Worm (Caenorhabditis elegans) whole organism, midembryonic: ENCODE results near the gene ebax-1.

Source experiments
- T22C8.4 ChIP-seq: fragments of 200-800 bp; sonication (Bioruptor generic); IDR thresholded peaks from 2 replicates; pipeline ENCODE4 v1.3.6; 2022; ENCODE audit warnings: missing genetic modification characterization, missing compliant biosample characterization
- flt-1 ChIP-seq: fragments of 200-800 bp; sonication (Bioruptor generic); IDR thresholded peaks from 2 replicates; pipeline ENCODE4 v1.3.6; 2022; ENCODE audit warnings: missing genetic modification characterization, missing compliant biosample characterization
- tab-1 ChIP-seq: fragments of 200-800 bp; sonication (Bioruptor generic); IDR thresholded peaks from 2 replicates; pipeline ENCODE4 v1.3.6; 2022; ENCODE audit warnings: missing genetic modification characterization, missing compliant biosample characterization

DNA sequence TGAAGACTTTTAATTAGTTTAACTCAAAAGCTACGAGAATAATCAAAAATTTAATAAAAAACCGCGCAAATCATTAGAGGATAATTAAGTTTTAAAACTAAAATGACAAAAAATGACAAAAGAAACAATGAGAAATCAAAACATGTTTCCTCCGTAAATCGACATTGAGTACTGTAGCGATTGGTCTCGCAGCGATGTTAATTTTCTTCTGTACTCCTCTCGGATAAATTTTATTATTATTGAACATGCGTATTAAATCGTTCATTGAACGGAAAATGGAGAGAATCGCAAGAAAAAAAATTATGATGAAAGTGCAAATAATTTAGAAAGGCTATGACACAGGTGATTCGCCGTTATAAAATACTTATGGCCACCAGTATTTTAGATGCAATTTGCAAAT is 1.4 kb upstream of the ebax-1 start:
- TF ChIP-seq tab-1 (no peak), flt-1 (GFP tag; lab: Robert Waterston, UW) (no peak), T22C8.4 (no peak)
